Fruit fly (Drosophila melanogaster) ovary, adult (tissue): ENCODE measurements around the gene CG12991.

Experiments used
- CG17801 ChIP-seq: fragments of 200-800 bp; optimal IDR thresholded peaks from 2 replicates; lab custom pipeline; 2019; ENCODE audit warnings: missing biosample characterization, mild to moderate bottlenecking, missing genetic modification characterization, moderate library complexity; ENCODE audit not compliant: partially characterized antibody

Gene CG12991

DNA sequence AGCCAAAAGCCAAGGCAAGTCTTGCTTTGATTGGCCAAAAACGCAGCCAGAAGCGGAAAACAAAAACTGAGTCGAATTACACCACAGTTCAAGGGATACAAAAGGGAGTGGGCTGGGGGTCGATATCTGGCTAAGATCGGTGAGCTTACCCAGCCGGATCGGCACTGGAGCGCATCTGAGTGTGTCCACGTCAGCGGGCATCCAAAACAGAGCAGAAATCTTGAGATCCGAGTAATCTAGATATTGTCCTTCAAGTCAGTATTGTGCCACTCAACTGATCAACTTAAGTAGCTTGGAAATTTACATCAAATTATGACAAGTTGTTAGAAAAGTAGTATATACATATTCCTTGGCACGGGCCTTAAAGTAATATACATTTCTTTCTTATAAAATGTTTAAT lies 8.9 kb downstream of the CG12991 start, which contains the start of gene CG12992:
TSS of gene CG12992 (plus strand) at position 301 of the 400 bp plus-strand sequence.
- TF ChIP-seq CG17801 (GFP tag; lab: Kevin White, UChicago) = no peak

- no peak for TF ChIP-seq CG17801 (GFP tag; lab: Kevin White, UChicago)
These were observed 15.1 kb downstream of the CG12991 start for dm6 chrX:17594745-17595144.

- TF ChIP-seq CG17801 (GFP tag; lab: Kevin White, UChicago) = peak; percentile 28
These were observed 16.2 kb downstream of the CG12991 start for dm6 chrX:17595822-17596221.

DNA sequence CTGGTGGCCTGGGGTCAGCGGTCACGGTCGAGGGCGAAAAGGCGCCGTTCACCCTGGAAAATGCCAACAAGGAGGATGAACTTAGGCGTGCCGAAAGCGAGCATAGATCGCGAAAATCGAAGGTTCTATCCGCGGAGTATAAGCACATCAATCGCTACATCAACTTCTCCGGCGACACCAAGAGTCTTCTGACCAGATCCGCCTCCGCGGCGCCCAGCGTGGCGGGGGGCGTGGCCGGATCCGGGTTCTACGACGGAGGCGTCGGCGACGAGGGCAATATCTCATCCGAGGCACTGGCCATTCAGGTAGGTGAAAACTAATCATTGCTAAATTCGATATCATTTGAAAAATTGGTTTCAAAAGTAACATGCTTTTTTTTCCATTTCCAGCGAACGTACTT lies 18.0 kb downstream of the CG12991 start:
- no peak for TF ChIP-seq CG17801 (GFP tag; lab: Kevin White, UChicago)

DNA sequence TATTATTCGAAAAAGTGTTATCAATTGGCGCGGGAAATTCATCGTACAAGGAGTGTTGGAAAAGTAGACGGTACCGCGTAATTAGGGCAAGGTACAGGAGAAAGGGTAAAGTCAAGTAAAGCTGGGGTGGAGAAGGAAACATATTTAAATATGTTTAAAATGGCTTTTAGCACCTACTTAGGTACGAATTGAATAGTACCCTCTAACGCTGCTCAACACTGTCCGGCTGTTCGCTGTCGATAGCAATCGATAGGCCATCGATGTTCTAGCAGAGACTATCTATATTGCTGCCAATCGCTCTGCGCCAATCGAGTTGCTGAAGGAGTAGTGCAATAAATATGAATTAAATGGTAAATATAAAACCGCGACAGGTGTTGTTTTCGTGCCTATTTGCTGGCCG lies 19.7 kb downstream of the CG12991 start, which contains the start of gene X11L:
TSS of gene X11L (plus strand) at position 279 of the 400 bp plus-strand sequence.
- TF ChIP-seq CG17801 (GFP tag; lab: Kevin White, UChicago) = peak; percentile 26

dm6 chrX:17602466-17602865 lies 22.8 kb downstream of the CG12991 start:
- no peak for TF ChIP-seq CG17801 (GFP tag; lab: Kevin White, UChicago)

DNA sequence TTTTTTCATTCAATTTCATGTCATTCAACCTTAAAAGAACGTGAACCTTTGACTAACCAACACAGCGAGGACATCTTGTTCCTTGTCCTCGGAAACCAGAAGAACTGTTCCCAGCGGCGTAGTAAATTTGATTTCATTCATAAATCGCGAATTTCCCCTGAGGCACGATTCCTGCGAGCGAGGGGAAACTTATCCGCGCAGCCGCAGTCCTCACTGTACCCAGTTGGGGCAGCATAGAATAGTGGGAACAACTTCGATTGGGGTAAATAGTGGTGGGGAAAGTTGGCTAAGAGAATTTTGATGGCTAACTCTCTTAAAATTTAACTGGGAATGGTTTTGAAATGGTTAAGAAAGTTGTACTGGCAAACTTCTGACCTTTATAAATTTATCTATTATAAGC lies 31.8 kb downstream of the CG12991 start:
- no peak for TF ChIP-seq CG17801 (GFP tag; lab: Kevin White, UChicago)

- TF ChIP-seq CG17801 (GFP tag; lab: Kevin White, UChicago) = no peak
These were observed 42.5 kb downstream of the CG12991 start for dm6 chrX:17622187-17622586.

DNA sequence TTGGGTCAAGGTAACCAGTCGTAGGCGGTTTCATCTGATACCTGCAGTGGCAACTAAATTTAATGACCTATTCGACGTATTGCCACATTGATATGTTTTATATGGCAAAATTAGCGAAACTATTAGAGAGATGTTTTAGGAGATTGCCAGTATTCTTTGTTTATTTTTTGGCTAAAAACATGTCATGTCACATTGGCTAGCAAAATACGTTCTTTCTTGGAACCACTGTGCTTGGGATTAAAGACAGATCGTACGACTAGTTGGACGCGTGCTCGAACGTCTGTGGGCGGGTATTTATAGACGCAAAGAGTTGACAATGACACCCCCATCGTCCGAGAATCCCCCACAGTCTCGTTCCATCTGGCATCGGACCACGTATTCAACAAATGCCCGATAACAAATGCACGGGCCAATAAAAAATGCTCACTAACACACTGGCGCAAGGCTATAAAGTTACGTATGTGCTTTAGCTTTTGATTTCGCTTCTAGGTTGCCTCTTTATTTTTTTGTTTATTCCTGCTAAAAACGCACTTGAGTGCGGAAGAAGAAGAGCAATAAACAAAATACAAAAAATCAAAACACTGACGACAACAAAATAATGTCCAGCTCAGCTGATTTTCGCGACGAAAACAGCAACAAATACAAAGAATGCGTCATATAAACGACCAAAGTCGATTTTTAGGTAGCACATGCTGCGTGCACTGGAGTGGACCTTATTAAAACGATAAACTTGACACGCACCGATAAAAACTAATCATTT lies 44.7 kb downstream of the CG12991 start:
- TF ChIP-seq CG17801 (GFP tag; lab: Kevin White, UChicago) = no peak

- peak; percentile 99 for TF ChIP-seq CG17801 (GFP tag; lab: Kevin White, UChicago)
These were observed 45.3 kb downstream of the CG12991 start for dm6 chrX:17624983-17625401.

dm6 chrX:17625833-17626232 lies 46.2 kb downstream of the CG12991 start:
- peak; percentile 91 for TF ChIP-seq CG17801 (GFP tag; lab: Kevin White, UChicago)

DNA sequence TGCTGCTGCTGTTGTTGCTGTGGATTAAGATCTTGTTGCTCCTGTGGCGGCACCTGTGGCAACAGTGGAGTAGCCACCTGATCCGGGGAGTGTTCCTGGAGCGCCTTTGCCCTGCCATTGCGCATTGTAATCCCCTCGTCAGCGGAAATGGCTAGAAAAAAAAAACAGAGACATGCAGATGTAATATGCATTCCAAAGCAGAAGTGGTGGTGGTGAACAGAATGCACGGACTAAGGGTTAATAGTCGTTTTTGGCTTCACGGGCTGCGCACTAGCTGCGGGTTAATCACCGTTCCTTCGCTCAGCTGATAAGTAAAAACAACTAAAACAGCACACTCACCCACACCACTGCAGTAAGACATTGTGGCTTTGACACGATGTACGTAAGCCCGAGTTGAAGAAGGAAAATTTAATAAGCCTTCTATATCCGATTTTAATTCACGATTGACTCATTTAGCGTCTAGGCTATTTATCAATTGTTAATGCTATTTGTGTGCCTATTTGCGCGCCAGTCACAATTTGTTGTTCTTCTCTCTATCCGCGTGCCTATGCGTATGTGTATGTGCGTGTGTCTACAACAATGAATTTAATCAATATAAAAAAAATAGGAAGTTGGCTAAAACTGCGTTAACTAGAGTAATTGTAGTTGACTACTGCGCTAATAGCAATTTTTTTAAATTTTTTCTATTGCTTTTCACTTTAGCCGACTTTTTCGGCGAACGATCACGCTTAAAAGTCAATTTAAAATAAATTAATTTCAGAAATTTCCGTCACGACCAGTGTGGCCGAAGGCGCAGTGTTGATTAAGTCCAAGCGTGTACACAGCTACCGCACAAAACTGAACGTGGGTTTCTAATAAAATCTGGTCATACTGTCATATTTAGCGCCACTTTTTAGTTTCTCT lies 47.7 kb downstream of the CG12991 start, which contains the start of gene stas:
TSS of gene stas (minus strand) at position 806 of the 903 bp plus-strand sequence.
- TF ChIP-seq CG17801 (GFP tag; lab: Kevin White, UChicago) = peak; percentile 56

dm6 chrX:17629317-17629716 lies 49.7 kb downstream of the CG12991 start, which contains the start of gene CG8326:
Gene CG8326, minus strand, starts transcription at chrX:17629492.
- no peak for TF ChIP-seq CG17801 (GFP tag; lab: Kevin White, UChicago)

dm6 chrX:17631996-17632612 lies 52.4 kb downstream of the CG12991 start, which contains the start of the genes corolla and ND-24:
Gene corolla, minus strand, starts transcription at chrX:17632047.
Gene ND-24, plus strand, starts transcription at chrX:17632089.
- peak; percentile 87 for TF ChIP-seq CG17801 (GFP tag; lab: Kevin White, UChicago)
